Worm (Caenorhabditis elegans) whole organism, L4 larva: ENCODE measurements around the gene Y53G8AR.1.

Experiments
- Y5F2A.4 ChIP-seq: fragments of 200-800 bp; sonication (Bioruptor generic); optimal IDR thresholded peaks from 2 replicates; lab custom pipeline; 2018; ENCODE audit warnings: mild to moderate bottlenecking, missing genetic modification characterization, missing compliant biosample characterization
- ama-1 ChIP-seq: fragments of 150-350 bp; optimal IDR thresholded peaks from 2 replicates; lab custom pipeline; 2014; ENCODE audit warnings: inconsistent platforms, mixed read lengths
- cey-2 ChIP-seq: sonication (generic microtip); optimal IDR thresholded peaks from 3 replicates; lab custom pipeline; 2017; ENCODE audit warnings: missing genetic modification characterization, mild to moderate bottlenecking, missing compliant biosample characterization, antibody characterized with exemption, borderline replicate concordance; ENCODE audit not compliant: insufficient read depth
- fkh-10 ChIP-seq: fragments of 150-350 bp; optimal IDR thresholded peaks from 2 replicates; lab custom pipeline; 2014; ENCODE audit warnings: missing biosample characterization, missing genetic modification reagents, missing genetic modification characterization
- lin-15B ChIP-seq: fragments of 150-350 bp; sonication (generic microtip); optimal IDR thresholded peaks from 3 replicates; lab custom pipeline; 2014; ENCODE audit warnings: missing biosample characterization, missing genetic modification characterization
- lin-38 ChIP-seq: fragments of 200-800 bp; sonication (Bioruptor generic); IDR thresholded peaks from 2 replicates; pipeline ENCODE4 v1.3.6; 2022; ENCODE audit warnings: missing genetic modification reagents, missing genetic modification characterization, missing compliant biosample characterization
- nhr-11 ChIP-seq: fragments of 150-350 bp; optimal IDR thresholded peaks from 2 replicates; lab custom pipeline; 2014; ENCODE audit warnings: missing biosample characterization, missing genetic modification characterization
- nhr-237 ChIP-seq: sonication (generic microtip); optimal IDR thresholded peaks from 2 replicates; lab custom pipeline; 2017; ENCODE audit warnings: missing biosample characterization, missing genetic modification characterization
- nhr-48 ChIP-seq: sonication (generic microtip); optimal IDR thresholded peaks from 2 replicates; lab custom pipeline; 2016; ENCODE audit warnings: mild to moderate bottlenecking, missing genetic modification characterization, missing compliant biosample characterization
- unc-39 ChIP-seq: sonication (generic microtip); optimal IDR thresholded peaks from 2 replicates; lab custom pipeline; 2017; ENCODE audit warnings: missing biosample characterization, missing genetic modification characterization
- unc-62 ChIP-seq, 3 experiments: fragments of 150-350 bp in 1 of 3; sonication (generic microtip); optimal IDR thresholded peaks in 2 of 3; peaks in 1 of 3; 1 replicate in 1 of 3; 2 replicates in 2 of 3; lab custom pipeline; 2014 to 2017; ENCODE audit warnings: missing biosample characterization in 3 of 3, missing genetic modification characterization in 3 of 3, missing genetic modification reagents in 3 of 3, missing genotype in 1 of 3
- zag-1 ChIP-seq: fragments of 150-350 bp; optimal IDR thresholded peaks from 2 replicates; lab custom pipeline; 2014; ENCODE audit warnings: missing biosample characterization, missing genetic modification characterization

DNA sequence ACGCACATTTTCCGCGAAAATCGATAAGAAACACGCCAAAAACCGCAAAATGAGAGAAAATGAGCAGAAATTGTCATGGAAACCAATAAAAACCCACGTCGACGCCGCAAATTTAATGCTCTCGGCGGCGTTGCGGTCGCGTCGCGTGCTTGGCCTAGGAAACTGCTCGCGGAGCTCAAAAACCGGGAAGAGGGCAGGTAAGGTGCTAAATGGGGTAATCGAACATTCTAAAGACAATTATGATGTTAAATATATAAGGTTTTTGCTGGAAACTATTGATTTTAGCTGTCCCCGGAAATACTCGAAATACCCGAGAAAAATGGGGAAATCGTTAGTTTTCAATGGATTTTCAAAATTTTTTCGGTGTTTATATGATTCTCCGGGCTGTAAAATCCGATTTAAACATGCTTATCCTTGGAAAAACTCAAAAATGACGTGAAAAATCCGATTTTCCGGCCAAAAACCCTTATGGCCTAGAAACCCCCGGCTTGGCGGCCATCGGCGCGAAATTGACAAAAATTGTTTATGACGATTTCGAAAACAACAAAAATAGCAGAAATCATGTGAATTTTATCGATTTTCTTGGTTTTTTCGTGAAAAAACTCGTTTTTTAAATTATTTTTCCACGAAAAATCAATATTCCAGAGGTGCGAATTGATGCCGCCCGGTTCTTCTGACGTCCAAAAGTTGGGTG is 10.4 kb upstream of the Y53G8AR.1 start, which contains the start of gene phf-15:
- TF ChIP-seq lin-15B (tag; lab: Kevin White, UChicago) (no peak), nhr-237 (tag; lab: Kevin White, UChicago) (no peak), ama-1 (lab: Kevin White, UChicago) (no peak), lin-38 (GFP tag; lab: Robert Waterston, UW) (no peak), unc-62 (GFP tag; optimal IDR thresholded peaks at IDR 0.05 in 1 of 2; lab: Kevin White, UChicago) (no peak), unc-62 (tag; optimal IDR thresholded peaks at IDR 0.05; lab: Kevin White, UChicago) (no peak), zag-1 (no peak), nhr-48 (no peak), Y5F2A.4 (GFP tag; lab: Kevin White, UChicago) (no peak), fkh-10 (GFP tag; lab: Kevin White, UChicago) (no peak), cey-2 (tag; lab: Kevin White, UChicago) (no peak), nhr-11 (no peak), unc-39 (tag; lab: Kevin White, UChicago) (no peak)
